Worm (Caenorhabditis elegans): ENCODE data around the gene tag-275.
A peak's percentile ranks its signal among the peaks of the same experiment; 100 is the strongest.

Gene tag-275

DNA sequence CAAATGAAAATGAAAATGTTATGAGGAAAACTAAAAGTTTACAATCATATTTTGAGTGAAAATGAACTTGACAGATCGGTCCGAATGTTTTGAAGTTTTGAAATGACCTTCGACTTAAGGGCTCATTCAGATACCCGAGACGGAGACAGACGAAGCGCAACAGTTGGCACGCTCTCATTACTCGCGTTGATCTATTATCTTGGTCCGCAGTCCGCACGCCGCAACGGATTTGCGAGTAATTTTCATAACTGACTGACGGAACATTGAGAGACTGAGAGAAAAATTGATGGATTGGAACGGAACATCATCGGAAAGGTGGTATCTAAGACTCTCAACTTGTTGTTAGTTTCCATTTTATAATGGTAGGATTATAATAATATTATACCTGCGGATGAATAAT, 4.4 kb downstream of the tag-275 start:
- TF ChIP-seq nfya-1 (tag; optimal IDR thresholded peaks at IDR 0.05) (no peak), unc-55 (GFP tag; optimal IDR thresholded peaks at IDR 0.05) (peak; percentile 82)

DNA sequence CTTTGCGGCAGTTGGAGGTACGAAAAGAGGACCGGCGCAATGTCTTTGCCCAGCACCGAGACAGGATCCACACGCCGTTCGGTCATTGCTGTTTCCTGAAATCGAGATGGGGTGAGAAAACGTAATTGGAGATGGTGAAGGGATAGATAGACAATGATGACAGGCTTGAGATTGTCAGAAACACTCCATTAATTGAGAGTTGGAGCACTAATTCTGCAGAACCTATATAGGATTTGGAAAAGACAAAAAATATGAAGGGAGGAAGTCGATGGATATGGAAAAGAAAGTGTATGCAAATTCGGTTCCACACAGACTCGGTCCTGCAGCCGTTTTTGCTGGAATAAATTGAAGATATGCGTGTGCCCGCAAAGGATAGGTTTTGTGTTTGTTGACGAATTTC, 12.1 kb downstream of the tag-275 start, which contains the start of gene Y72A10A.1:
Y72A10A.1 (minus strand) TSS at position 101 of the 400 bp plus-strand sequence.
- TF ChIP-seq pha-2 (tag; optimal IDR thresholded peaks at IDR 0.05) (no peak), odd-2 (tag; optimal IDR thresholded peaks at IDR 0.05) (no peak), rnt-1 (tag; optimal IDR thresholded peaks at IDR 0.05) (no peak)

DNA sequence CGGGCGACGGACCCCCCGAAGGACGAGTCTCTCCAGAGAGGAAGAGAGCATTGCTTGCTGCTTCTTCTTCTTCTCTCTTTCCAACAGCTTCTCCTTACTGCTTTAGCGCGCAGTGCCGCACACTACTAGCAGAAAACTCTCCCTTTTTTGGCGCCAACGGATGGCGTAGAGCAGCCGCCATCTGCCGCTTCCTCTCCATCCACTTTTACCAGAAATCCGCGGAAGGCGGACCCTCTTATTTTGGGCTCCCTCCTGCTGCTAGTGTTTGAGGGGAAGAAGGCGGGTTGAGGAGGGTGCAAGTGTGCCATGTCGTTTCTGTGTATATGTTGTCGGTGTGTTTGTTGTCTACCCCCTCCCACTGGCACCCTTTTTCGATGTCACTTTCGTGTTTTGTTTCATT, 15.9 kb downstream of the tag-275 start:
- TF ChIP-seq ceh-6 (GFP tag; optimal IDR thresholded peaks at IDR 0.05) (no peak), nhr-11 (tag; optimal IDR thresholded peaks at IDR 0.05) (no peak), elt-2 (tag; optimal IDR thresholded peaks at IDR 0.05) (no peak), ceh-31 (tag; optimal IDR thresholded peaks at IDR 0.05) (peak; percentile 56), unc-86 (tag; optimal IDR thresholded peaks at IDR 0.05) (no peak), pqm-1 (tag; optimal IDR thresholded peaks at IDR 0.05) (peak; percentile 15), rnt-1 (tag; optimal IDR thresholded peaks at IDR 0.05) (no peak), npax-4 (tag; optimal IDR thresholded peaks at IDR 0.05) (no peak), ceh-22 (tag; optimal IDR thresholded peaks at IDR 0.05) (no peak), ama-1 (optimal IDR thresholded peaks at IDR 0.05) (no peak), lin-11 (tag; optimal IDR thresholded peaks at IDR 0.05) (no peak), elt-4 (tag; optimal IDR thresholded peaks at IDR 0.05) (no peak), ceh-45 (GFP tag; IDR thresholded peaks at IDR 0.05) (no peak), pha-2 (tag; optimal IDR thresholded peaks at IDR 0.05) (no peak), ets-4 (tag; optimal IDR thresholded peaks at IDR 0.05) (no peak), ztf-16 (tag; optimal IDR thresholded peaks at IDR 0.05) (no peak), C08G9.2 (tag; optimal IDR thresholded peaks at IDR 0.05) (peak; percentile 4), ceh-9 (tag; optimal IDR thresholded peaks at IDR 0.05) (no peak), unc-42 (tag; optimal IDR thresholded peaks at IDR 0.05) (peak; percentile 48), che-1 (tag; optimal IDR thresholded peaks at IDR 0.05) (peak; percentile 28), ceh-14 (tag; optimal IDR thresholded peaks at IDR 0.05) (peak; percentile 36), tbx-2 (tag; optimal IDR thresholded peaks at IDR 0.05) (peak; percentile 52), odd-2 (tag; optimal IDR thresholded peaks at IDR 0.05) (no peak), ceh-24 (tag; optimal IDR thresholded peaks at IDR 0.05) (no peak), eyg-1 (tag; optimal IDR thresholded peaks at IDR 0.05) (no peak), zip-5 (tag; optimal IDR thresholded peaks at IDR 0.05) (no peak), sdc-2 (tag; optimal IDR thresholded peaks at IDR 0.05) (peak; percentile 16), tbx-7 (tag; optimal IDR thresholded peaks at IDR 0.05) (no peak), lim-6 (tag; optimal IDR thresholded peaks at IDR 0.05) (no peak), gmeb-2 (tag; optimal IDR thresholded peaks at IDR 0.05) (no peak), pat-9 (tag; optimal IDR thresholded peaks at IDR 0.05) (no peak), ceh-48 (tag; optimal IDR thresholded peaks at IDR 0.05) (no peak), C38D4.7 (GFP tag; optimal IDR thresholded peaks at IDR 0.05) (no peak), T23F11.4 (GFP tag; optimal IDR thresholded peaks at IDR 0.05) (no peak), syd-9 (tag; optimal IDR thresholded peaks at IDR 0.05) (peak; percentile 21), unc-55 (GFP tag; optimal IDR thresholded peaks at IDR 0.05) (no peak), nhr-232 (tag; optimal IDR thresholded peaks at IDR 0.05) (no peak), pha-4 (tag; optimal IDR thresholded peaks at IDR 0.05) (no peak), K09A11.1 (tag; optimal IDR thresholded peaks at IDR 0.05; ENCODE audit: insufficient read depth) (no peak), unc-3 (GFP tag; conservative IDR thresholded peaks at IDR 0.05) (no peak), unc-3 (tag; optimal IDR thresholded peaks at IDR 0.05) (peak; percentile 43), fkh-10 (GFP tag; optimal IDR thresholded peaks at IDR 0.05) (no peak), K02D7.2 (tag; optimal IDR thresholded peaks at IDR 0.05) (no peak), nfya-1 (tag; optimal IDR thresholded peaks at IDR 0.05) (peak; percentile 6), fkh-6 (tag; optimal IDR thresholded peaks at IDR 0.05) (no peak), pax-1 (tag; optimal IDR thresholded peaks at IDR 0.05) (no peak), dve-1 (tag; optimal IDR thresholded peaks at IDR 0.05) (no peak), ceh-30 (tag; optimal IDR thresholded peaks at IDR 0.05) (no peak), mec-3 (tag; optimal IDR thresholded peaks at IDR 0.05; ENCODE audit: borderline replicate concordance) (peak; percentile 58)

Data from whole organism, late embryonic.